Worm (Caenorhabditis elegans) whole organism, early embryonic: ENCODE measurements around the gene C07A9.9.
A peak's percentile ranks its signal among the peaks of the same experiment; 100 is the strongest.

ENCODE experiments used
- B0310.2 ChIP-seq: sonication (generic microtip); optimal IDR thresholded peaks from 2 replicates; lab custom pipeline; 2016; ENCODE audit warnings: mild to moderate bottlenecking, missing genetic modification characterization, missing compliant biosample characterization
- F13C5.2 ChIP-seq: sonication (generic microtip); optimal IDR thresholded peaks from 2 replicates; lab custom pipeline; 2017; ENCODE audit warnings: mild to moderate bottlenecking, missing genetic modification characterization, inconsistent platforms, missing compliant biosample characterization
- aly-1 ChIP-seq: sonication (generic microtip); optimal IDR thresholded peaks from 2 replicates; lab custom pipeline; 2016; ENCODE audit warnings: missing genetic modification characterization, missing compliant biosample characterization
- ama-1 ChIP-seq: fragments of 150-350 bp; optimal IDR thresholded peaks from 2 replicates; lab custom pipeline; 2014
- ceh-13 ChIP-seq: fragments of 200-800 bp; sonication (Bioruptor generic); optimal IDR thresholded peaks from 2 replicates; lab custom pipeline; 2018; ENCODE audit warnings: mild to moderate bottlenecking, missing genetic modification characterization, missing compliant biosample characterization
- ceh-36 ChIP-seq: sonication (generic microtip); optimal IDR thresholded peaks from 2 replicates; lab custom pipeline; 2016; ENCODE audit warnings: missing genetic modification characterization, inconsistent platforms, missing compliant biosample characterization
- ets-7 ChIP-seq: sonication (generic microtip); optimal IDR thresholded peaks from 2 replicates; lab custom pipeline; 2016; ENCODE audit warnings: missing genotype, missing genetic modification characterization, missing compliant biosample characterization
- flt-1 ChIP-seq: fragments of 200-800 bp; sonication (Bioruptor generic); IDR thresholded peaks from 2 replicates; pipeline ENCODE4 v1.3.6; 2022; ENCODE audit warnings: missing genetic modification characterization, missing compliant biosample characterization
- hmbx-1 ChIP-seq: sonication (generic microtip); optimal IDR thresholded peaks from 2 replicates; lab custom pipeline; 2016; ENCODE audit warnings: mild to moderate bottlenecking, missing genetic modification characterization, missing compliant biosample characterization
- hmg-4 ChIP-seq: fragments of 200-800 bp; sonication (Bioruptor generic); optimal IDR thresholded peaks from 2 replicates; lab custom pipeline; 2018; ENCODE audit warnings: mild to moderate bottlenecking, missing genetic modification characterization, missing compliant biosample characterization
- hnd-1 ChIP-seq: sonication (generic microtip); optimal IDR thresholded peaks from 2 replicates; lab custom pipeline; 2016; ENCODE audit warnings: missing genetic modification characterization, missing compliant biosample characterization
- pes-1 ChIP-seq: fragments of 200-800 bp; sonication (Bioruptor generic); IDR thresholded peaks from 2 replicates; pipeline ENCODE4 v1.3.6; 2022; ENCODE audit warnings: missing genetic modification reagents, missing genetic modification characterization, missing compliant biosample characterization
- scrt-1 ChIP-seq: fragments of 200-800 bp; sonication (Bioruptor generic); IDR thresholded peaks from 2 replicates; pipeline ENCODE4 v1.3.6; 2022; ENCODE audit warnings: missing genetic modification characterization, missing compliant biosample characterization
- sea-1 ChIP-seq: fragments of 200-800 bp; sonication (Bioruptor generic); conservative IDR thresholded peaks from 2 replicates; pipeline ENCODE4 v1.3.6; 2022; ENCODE audit warnings: missing genetic modification characterization, missing compliant biosample characterization
- tbx-11 ChIP-seq: fragments of 200-800 bp; sonication (Bioruptor generic); IDR thresholded peaks from 2 replicates; pipeline ENCODE4 v1.3.6; 2022; ENCODE audit warnings: missing genetic modification characterization, missing compliant biosample characterization
- tbx-37 ChIP-seq: fragments of 200-800 bp; sonication (Bioruptor generic); conservative IDR thresholded peaks from 2 replicates; pipeline ENCODE4 v1.3.6; 2022; ENCODE audit warnings: missing genetic modification reagents, missing genetic modification characterization, missing compliant biosample characterization
- tra-4 ChIP-seq: sonication (generic microtip); optimal IDR thresholded peaks from 2 replicates; lab custom pipeline; 2017; ENCODE audit warnings: missing genetic modification characterization, missing compliant biosample characterization

C07A9.9 gene

DNA sequence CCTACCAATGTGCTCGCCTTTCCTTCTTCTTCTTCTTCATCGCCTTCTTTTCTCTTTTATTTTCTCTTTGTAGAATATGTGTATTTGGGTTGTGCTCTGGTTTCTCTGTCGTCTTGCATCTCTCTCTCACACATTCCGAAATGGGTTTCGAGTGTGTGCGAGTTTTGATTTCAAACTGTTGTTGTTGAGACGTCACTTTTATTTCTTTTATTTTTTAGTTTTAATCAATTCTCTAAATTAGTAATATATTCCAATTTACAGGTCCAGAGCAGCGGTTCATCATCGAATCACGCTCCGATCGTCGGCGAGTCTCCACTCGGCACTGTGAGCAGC, 37.1 kb upstream of the C07A9.9 start:
- TF ChIP-seq flt-1 (GFP tag; lab: Robert Waterston, UW) = no peak
- TF ChIP-seq F13C5.2 (tag; lab: Kevin White, UChicago) = no peak
- TF ChIP-seq pes-1 (GFP tag; lab: Robert Waterston, UW) = no peak
- no peak for TF ChIP-seq ceh-36 (tag; lab: Kevin White, UChicago)
- no peak for TF ChIP-seq ceh-13 (GFP tag; lab: Kevin White, UChicago)
- no peak for TF ChIP-seq tra-4
- no peak for TF ChIP-seq B0310.2 (tag; lab: Kevin White, UChicago)
- TF ChIP-seq tbx-11 (GFP tag; lab: Robert Waterston, UW) = no peak
- no peak for TF ChIP-seq scrt-1 (GFP tag; lab: Robert Waterston, UW)
- TF ChIP-seq hnd-1 (tag; lab: Kevin White, UChicago) = no peak
- no peak for TF ChIP-seq aly-1
- no peak for TF ChIP-seq sea-1 (GFP tag; lab: Robert Waterston, UW)
- TF ChIP-seq tbx-37 = no peak
- TF ChIP-seq hmg-4 = no peak

DNA sequence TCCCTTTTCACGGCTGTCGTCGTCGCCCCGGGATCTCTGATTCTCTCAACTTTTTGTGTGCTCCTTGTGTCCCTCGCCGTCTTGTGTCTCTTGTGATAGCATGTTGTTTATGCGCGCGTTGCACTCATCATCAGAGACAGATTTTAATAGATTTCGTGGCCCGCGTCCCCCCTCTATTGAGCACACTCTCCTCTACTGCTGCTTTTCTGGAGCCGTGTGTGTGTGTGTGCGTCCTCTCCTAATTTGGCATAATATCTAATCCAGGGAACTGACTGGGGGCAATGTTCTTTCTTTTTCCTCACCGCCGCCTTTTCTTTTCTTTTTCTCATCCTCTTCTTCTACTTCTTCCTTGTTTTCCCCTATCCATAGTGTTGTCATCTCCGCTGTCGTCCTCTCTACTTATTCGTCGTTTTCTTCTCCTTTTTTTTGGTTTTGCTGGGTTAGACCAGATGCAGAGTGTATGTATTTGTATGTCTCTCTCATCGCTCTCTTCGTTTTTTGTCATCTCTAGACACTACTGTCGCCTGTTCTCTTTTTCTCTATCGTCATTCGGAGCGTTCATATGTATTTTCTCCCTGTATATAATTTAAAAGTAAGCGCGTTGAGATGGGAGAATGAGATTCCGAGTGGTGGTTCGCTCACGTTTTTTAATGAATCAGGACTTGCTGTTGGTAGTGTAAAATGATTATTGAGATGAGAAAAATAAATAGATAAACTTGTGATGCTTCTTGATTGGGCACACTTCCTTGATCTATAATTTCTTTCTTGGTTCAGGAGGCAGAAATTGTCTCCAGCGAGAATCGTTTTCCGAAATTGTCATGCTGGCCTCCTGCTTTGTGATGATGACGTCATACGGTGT, 36.5 kb upstream of the C07A9.9 start:
- TF ChIP-seq ets-7 (tag; lab: Kevin White, UChicago) (no peak), hmbx-1 (tag; lab: Kevin White, UChicago) (no peak), F13C5.2 (tag; lab: Kevin White, UChicago) (no peak), sea-1 (GFP tag; lab: Robert Waterston, UW) (no peak), scrt-1 (GFP tag; lab: Robert Waterston, UW) (0 out of 2 replicates have a peak, but pooled peaks have one; percentile 68), flt-1 (GFP tag; lab: Robert Waterston, UW) (no peak), ceh-36 (tag; lab: Kevin White, UChicago) (peak; percentile 32), aly-1 (no peak), tbx-37 (no peak), hmg-4 (no peak), hnd-1 (tag; lab: Kevin White, UChicago) (no peak), tbx-11 (GFP tag; lab: Robert Waterston, UW) (peak; percentile 34; the same call in 1 of the 2 replicates), ceh-13 (GFP tag; lab: Kevin White, UChicago) (no peak), tra-4 (no peak), pes-1 (GFP tag; lab: Robert Waterston, UW) (no peak), ama-1 (lab: Kevin White, UChicago) (no peak), B0310.2 (tag; lab: Kevin White, UChicago) (no peak)

DNA sequence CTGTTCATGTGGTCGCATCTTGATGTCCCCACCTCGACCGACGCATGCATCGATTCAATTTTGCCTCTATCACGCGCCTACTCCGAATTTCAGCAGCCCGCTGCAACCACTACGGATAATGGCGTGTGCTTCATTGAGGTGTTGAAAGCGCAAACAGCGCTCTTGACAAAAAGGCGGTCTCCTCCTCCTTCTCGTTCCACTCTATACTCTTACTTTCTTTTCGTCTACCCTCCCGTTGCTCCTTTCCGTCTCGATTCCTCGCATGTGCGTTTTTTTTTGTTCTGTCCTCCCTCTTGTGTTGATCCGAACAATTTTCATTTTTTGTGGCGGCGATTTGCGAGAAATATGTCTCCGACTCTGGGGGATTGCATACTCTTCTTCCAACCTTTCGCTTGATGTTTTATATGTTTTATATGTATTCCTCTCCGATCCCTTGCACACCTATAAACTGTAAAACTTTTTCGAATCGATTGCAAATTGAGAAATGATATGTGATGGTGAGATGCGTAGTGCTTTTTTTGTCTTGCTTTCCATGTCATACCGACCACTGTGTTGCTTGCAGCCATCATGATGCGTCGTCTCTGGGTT, 35.3 kb upstream of the C07A9.9 start:
- TF ChIP-seq hmbx-1 (tag; lab: Kevin White, UChicago) (no peak), ama-1 (lab: Kevin White, UChicago) (peak; percentile 58)

DNA sequence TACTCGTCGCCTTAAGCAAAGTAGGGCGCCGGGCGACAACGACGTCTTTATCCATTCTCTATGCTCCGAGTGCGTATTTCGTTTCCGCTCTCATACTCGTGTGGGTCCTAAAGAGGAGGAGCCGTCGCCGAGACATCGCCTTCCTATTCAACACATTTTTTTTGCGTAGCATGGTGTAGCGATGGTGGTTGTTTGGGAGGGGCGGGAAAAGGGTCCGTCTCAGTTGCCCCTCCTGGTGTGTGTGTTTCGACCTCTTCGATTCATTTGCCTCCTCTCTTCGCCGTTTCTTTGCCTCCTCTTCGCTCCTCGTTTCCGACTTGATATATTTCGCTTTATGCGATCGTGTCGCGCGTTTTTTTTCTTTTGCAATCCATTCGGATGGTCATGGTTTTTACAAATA, 34.4 kb upstream of the C07A9.9 start:
- TF ChIP-seq ceh-36 (tag; lab: Kevin White, UChicago) (no peak), tra-4 (no peak), flt-1 (GFP tag; lab: Robert Waterston, UW) (no peak), hnd-1 (tag; lab: Kevin White, UChicago) (no peak), ceh-13 (GFP tag; lab: Kevin White, UChicago) (no peak), hmg-4 (no peak), sea-1 (GFP tag; lab: Robert Waterston, UW) (no peak), ets-7 (tag; lab: Kevin White, UChicago) (no peak), tbx-37 (no peak), pes-1 (GFP tag; lab: Robert Waterston, UW) (no peak), ama-1 (lab: Kevin White, UChicago) (no peak), aly-1 (no peak), scrt-1 (GFP tag; lab: Robert Waterston, UW) (no peak), hmbx-1 (tag; lab: Kevin White, UChicago) (no peak), B0310.2 (tag; lab: Kevin White, UChicago) (no peak), tbx-11 (GFP tag; lab: Robert Waterston, UW) (no peak), F13C5.2 (tag; lab: Kevin White, UChicago) (no peak)

DNA sequence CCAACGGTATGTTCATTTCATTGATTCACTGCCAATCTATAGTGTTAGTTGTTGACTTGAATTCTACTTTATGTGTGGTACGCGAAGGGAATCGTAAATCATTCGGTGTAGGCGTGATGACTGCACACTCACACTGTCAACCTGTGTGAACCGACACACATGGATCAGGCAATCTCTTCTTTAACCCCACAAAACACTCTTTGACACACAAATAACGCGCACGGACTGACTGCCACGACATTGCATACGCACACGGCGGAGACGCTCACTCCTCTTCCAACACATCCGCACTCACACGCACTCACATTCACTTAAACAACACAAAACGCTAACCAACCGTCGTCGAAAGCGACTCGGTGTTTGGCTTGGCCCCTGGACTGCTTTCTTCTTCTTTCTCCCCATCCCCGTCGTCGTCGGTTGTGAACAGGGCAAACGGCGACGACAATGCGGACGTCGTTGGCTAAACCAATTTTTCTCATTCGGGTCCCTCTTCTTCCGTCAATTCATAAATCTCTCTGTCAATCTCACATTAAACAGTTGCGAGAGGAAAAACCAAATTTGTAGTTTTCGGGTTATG, 32.8 kb upstream of the C07A9.9 start:
- TF ChIP-seq hmg-4 (peak; percentile 59), F13C5.2 (tag; lab: Kevin White, UChicago) (no peak), ets-7 (tag; lab: Kevin White, UChicago) (peak; percentile 7), sea-1 (GFP tag; lab: Robert Waterston, UW) (0 out of 2 replicates have a peak, but pooled peaks have one; percentile 25), tbx-37 (no peak)

DNA sequence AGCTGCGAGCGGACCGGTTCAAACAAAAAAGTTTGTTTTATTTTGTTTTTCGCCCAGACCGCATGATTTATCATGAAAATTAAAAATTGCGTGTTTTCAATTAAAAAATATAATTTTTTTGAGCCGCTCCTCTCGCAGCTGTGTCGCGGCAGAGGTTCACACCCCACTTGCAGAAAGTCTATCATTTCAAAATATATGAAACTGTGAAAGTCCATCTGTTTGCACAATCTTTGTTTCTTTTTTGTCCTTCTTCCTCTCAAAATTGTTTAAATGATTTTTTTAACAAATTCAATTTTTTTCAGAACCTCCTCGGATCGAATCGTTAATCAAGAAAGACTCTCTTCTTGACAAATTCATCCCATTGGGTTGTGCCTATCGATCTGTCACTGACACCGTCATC, 32.1 kb upstream of the C07A9.9 start, which contains the start of gene tlk-1:
Gene tlk-1, plus strand, starts transcription at position 301 of the 400 bp plus-strand sequence.
- no peak for TF ChIP-seq flt-1 (GFP tag; lab: Robert Waterston, UW)
- no peak for TF ChIP-seq ceh-36 (tag; lab: Kevin White, UChicago)
- no peak for TF ChIP-seq scrt-1 (GFP tag; lab: Robert Waterston, UW)
- TF ChIP-seq F13C5.2 (tag; lab: Kevin White, UChicago) = no peak
- no peak for TF ChIP-seq sea-1 (GFP tag; lab: Robert Waterston, UW)
- no peak for TF ChIP-seq B0310.2 (tag; lab: Kevin White, UChicago)
- TF ChIP-seq tbx-37 = no peak
- no peak for TF ChIP-seq hmg-4
- no peak for TF ChIP-seq hmbx-1 (tag; lab: Kevin White, UChicago)
